Worm (Caenorhabditis elegans) whole organism, mixed stage, embryonic: Measurements from ENCODE around the gene F46C8.8.
A peak's percentile ranks its signal among the peaks of the same experiment; 100 is the strongest.

ENCODE experiments used
- M03D4.4 ChIP-seq: sonication (generic microtip); optimal IDR thresholded peaks from 2 replicates; lab custom pipeline; 2017; ENCODE audit warnings: mild to moderate bottlenecking, missing genetic modification characterization, missing compliant biosample characterization
- ceh-39 ChIP-seq: fragments of 150-350 bp; optimal IDR thresholded peaks from 2 replicates; lab custom pipeline; 2014; ENCODE audit warnings: missing biosample characterization, missing genetic modification characterization
- ceh-43 ChIP-seq: fragments of 200-800 bp; sonication (Bioruptor generic); optimal IDR thresholded peaks from 2 replicates; lab custom pipeline; 2018; ENCODE audit warnings: mild to moderate bottlenecking, missing genetic modification characterization, moderate library complexity, missing compliant biosample characterization
- ceh-83 ChIP-seq: fragments of 200-800 bp; sonication (Bioruptor generic); optimal IDR thresholded peaks from 2 replicates; lab custom pipeline; 2018; ENCODE audit warnings: mild to moderate bottlenecking, missing genetic modification characterization, missing compliant biosample characterization
- ces-1 ChIP-seq: fragments of 150-350 bp; optimal IDR thresholded peaks from 2 replicates; lab custom pipeline; 2014; ENCODE audit warnings: missing biosample characterization, missing genetic modification reagents, missing genetic modification characterization
- cnd-1 ChIP-seq: fragments of 200-800 bp; sonication (Bioruptor generic); optimal IDR thresholded peaks from 2 replicates; lab custom pipeline; 2018; ENCODE audit warnings: mild to moderate bottlenecking, missing genetic modification characterization, missing compliant biosample characterization
- drap-1 ChIP-seq: fragments of 200-800 bp; sonication (Bioruptor generic); optimal IDR thresholded peaks from 3 replicates; lab custom pipeline; 2018; ENCODE audit warnings: mild to moderate bottlenecking, missing genetic modification characterization, missing compliant biosample characterization
- elt-1 ChIP-seq: sonication (generic microtip); optimal IDR thresholded peaks from 2 replicates; lab custom pipeline; 2017; ENCODE audit warnings: missing genetic modification characterization, mild to moderate bottlenecking, missing compliant biosample characterization, antibody characterized with exemption, moderate library complexity, borderline replicate concordance; ENCODE audit not compliant: insufficient read depth
- elt-3 ChIP-seq: fragments of 150-350 bp; optimal IDR thresholded peaks from 2 replicates; lab custom pipeline; 2014; ENCODE audit warnings: missing biosample characterization, missing genetic modification characterization
- flh-1 ChIP-seq: fragments of 200-800 bp; sonication (Bioruptor generic); optimal IDR thresholded peaks from 2 replicates; lab custom pipeline; 2018; ENCODE audit warnings: mild to moderate bottlenecking, missing genetic modification characterization, moderate library complexity, missing compliant biosample characterization
- ham-2 ChIP-seq: fragments of 200-800 bp; sonication (Bioruptor generic); optimal IDR thresholded peaks from 2 replicates; lab custom pipeline; 2018; ENCODE audit warnings: mild to moderate bottlenecking, missing genetic modification characterization, missing compliant biosample characterization
- hlh-1 ChIP-seq: fragments of 150-350 bp; optimal IDR thresholded peaks from 2 replicates; lab custom pipeline; 2014; ENCODE audit warnings: missing biosample characterization, missing genetic modification reagents, missing genetic modification characterization
- lin-13 ChIP-seq: fragments of 150-350 bp; optimal IDR thresholded peaks from 2 replicates; lab custom pipeline; 2014; ENCODE audit warnings: missing biosample characterization, missing genetic modification characterization
- lin-32 ChIP-seq: fragments of 200-800 bp; sonication (Bioruptor generic); optimal IDR thresholded peaks from 2 replicates; lab custom pipeline; 2018; ENCODE audit warnings: mild to moderate bottlenecking, missing genetic modification characterization, missing compliant biosample characterization
- lsy-2 ChIP-seq: fragments of 150-350 bp; optimal IDR thresholded peaks from 2 replicates; lab custom pipeline; 2014; ENCODE audit warnings: missing biosample characterization, missing genetic modification characterization
- mab-5 ChIP-seq: fragments of 150-350 bp; optimal IDR thresholded peaks from 2 replicates; lab custom pipeline; 2014; ENCODE audit warnings: missing biosample characterization, missing genetic modification characterization
- mls-2 ChIP-seq: sonication (generic microtip); optimal IDR thresholded peaks from 2 replicates; lab custom pipeline; 2016; ENCODE audit warnings: mild to moderate bottlenecking, missing genetic modification characterization, moderate library complexity, missing compliant biosample characterization
- nhr-12 ChIP-seq: fragments of 150-350 bp; optimal IDR thresholded peaks from 2 replicates; lab custom pipeline; 2014; ENCODE audit warnings: missing biosample characterization, missing genetic modification characterization
- nhr-2 ChIP-seq: fragments of 150-350 bp; optimal IDR thresholded peaks from 2 replicates; lab custom pipeline; 2014; ENCODE audit warnings: missing biosample characterization, missing genetic modification characterization
- nhr-237 ChIP-seq: fragments of 150-350 bp; optimal IDR thresholded peaks from 2 replicates; lab custom pipeline; 2014; ENCODE audit warnings: missing biosample characterization, missing genetic modification characterization
- nhr-28 ChIP-seq: fragments of 150-350 bp; optimal IDR thresholded peaks from 2 replicates; lab custom pipeline; 2014; ENCODE audit warnings: missing biosample characterization, missing genetic modification characterization
- nhr-76 ChIP-seq: sonication (generic microtip); optimal IDR thresholded peaks from 2 replicates; lab custom pipeline; 2017; ENCODE audit warnings: missing biosample characterization, missing genetic modification characterization
- sem-2 ChIP-seq: fragments of 200-800 bp; sonication (Bioruptor generic); optimal IDR thresholded peaks from 2 replicates; lab custom pipeline; 2018; ENCODE audit warnings: mild to moderate bottlenecking, missing genetic modification characterization, missing compliant biosample characterization
- snpc-4 ChIP-seq: fragments of 150-350 bp; optimal IDR thresholded peaks from 2 replicates; lab custom pipeline; 2014; ENCODE audit warnings: missing biosample characterization, missing genetic modification characterization
- sptf-1 ChIP-seq: sonication (generic microtip); optimal IDR thresholded peaks from 2 replicates; lab custom pipeline; 2017; ENCODE audit warnings: mild to moderate bottlenecking, missing genetic modification characterization, moderate library complexity, missing compliant biosample characterization
- tbx-8 ChIP-seq: fragments of 200-800 bp; sonication (Bioruptor generic); optimal IDR thresholded peaks from 2 replicates; lab custom pipeline; 2018; ENCODE audit warnings: mild to moderate bottlenecking, missing genetic modification characterization, moderate library complexity, missing compliant biosample characterization
- unc-120 ChIP-seq: sonication (generic microtip); optimal IDR thresholded peaks from 2 replicates; lab custom pipeline; 2017; ENCODE audit warnings: missing genetic modification characterization, missing compliant biosample characterization; ENCODE audit not compliant: poor library complexity, severe bottlenecking
- unc-39 ChIP-seq: fragments of 150-350 bp; optimal IDR thresholded peaks from 2 replicates; lab custom pipeline; 2014; ENCODE audit warnings: missing biosample characterization, missing genetic modification characterization
- unc-62 ChIP-seq: fragments of 150-350 bp; optimal IDR thresholded peaks from 2 replicates; lab custom pipeline; 2014; ENCODE audit warnings: missing biosample characterization, missing genetic modification reagents, missing genetic modification characterization
- ztf-11 ChIP-seq: fragments of 150-350 bp; optimal IDR thresholded peaks from 2 replicates; lab custom pipeline; 2014; ENCODE audit warnings: missing biosample characterization, missing genetic modification characterization

F46C8.8 gene

DNA sequence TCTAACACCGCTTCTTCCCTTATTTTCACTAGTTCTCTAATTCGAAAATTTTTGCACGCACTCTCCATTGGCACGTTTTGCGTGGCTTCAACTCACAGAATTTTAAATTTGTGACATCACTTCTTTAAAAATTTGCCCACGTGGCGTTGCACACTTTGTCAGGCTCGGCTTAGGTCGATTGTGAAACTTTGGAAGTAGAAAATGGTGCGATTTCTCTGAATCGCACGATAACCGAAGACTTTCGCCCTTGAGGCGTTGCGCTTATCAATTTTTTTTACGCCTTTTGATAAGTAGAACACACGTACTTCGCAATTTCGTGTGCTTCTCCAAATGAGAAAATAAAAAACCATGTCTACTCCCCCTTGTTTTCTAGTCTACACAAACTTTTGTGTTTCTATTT is 24.1 kb upstream of the F46C8.8 start:
- TF ChIP-seq mab-5 (no peak), hlh-1 (tag; lab: Kevin White, UChicago) (no peak), ztf-11 (tag; lab: Kevin White, UChicago) (no peak), lin-13 (tag; lab: Kevin White, UChicago) (no peak), sem-2 (GFP tag; lab: Kevin White, UChicago) (no peak), ham-2 (GFP tag; lab: Kevin White, UChicago) (no peak), sptf-1 (tag; lab: Kevin White, UChicago) (no peak), elt-1 (no peak), nhr-28 (tag; lab: Kevin White, UChicago) (no peak), nhr-76 (tag; lab: Kevin White, UChicago) (no peak), elt-3 (no peak), lin-32 (GFP tag; lab: Kevin White, UChicago) (no peak), cnd-1 (tag; lab: Kevin White, UChicago) (no peak)

DNA sequence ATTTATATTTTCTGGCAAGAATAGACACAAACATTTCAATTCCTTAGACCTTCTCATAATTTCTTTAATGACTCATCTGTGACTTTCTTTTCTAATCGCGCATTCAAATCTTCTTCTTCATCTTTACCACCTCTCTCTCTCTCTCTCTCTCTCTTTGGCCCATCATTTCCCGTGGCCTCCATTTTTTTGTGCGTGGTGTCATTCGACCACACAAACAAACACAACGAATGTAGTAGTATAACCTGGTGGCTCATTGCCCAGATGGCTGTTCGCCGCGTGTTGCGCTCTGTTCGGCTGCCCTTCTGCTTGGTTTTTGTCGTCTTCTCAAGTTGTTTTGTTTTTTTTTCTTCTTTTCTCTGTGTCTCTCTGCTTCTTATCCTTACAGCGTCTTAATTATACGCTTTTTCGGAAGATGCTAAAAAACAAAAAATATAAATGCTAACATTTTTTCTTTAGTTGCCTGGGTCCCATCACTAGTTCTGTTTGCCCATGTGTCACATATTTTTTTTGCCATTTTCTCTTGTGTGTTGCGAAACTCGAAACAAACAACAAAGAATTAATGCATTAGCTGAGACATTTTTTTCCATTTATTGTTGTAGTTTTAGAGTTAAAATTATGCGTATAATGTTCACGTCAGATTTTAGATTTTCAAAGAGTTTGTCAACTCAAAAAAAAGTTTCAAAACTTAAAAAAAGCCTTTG is 23.4 kb upstream of the F46C8.8 start:
- no peak for TF ChIP-seq ceh-83 (GFP tag; lab: Kevin White, UChicago)
- TF ChIP-seq nhr-28 (tag; lab: Kevin White, UChicago): no peak
- no peak for TF ChIP-seq elt-3
- TF ChIP-seq sem-2 (GFP tag; lab: Kevin White, UChicago): no peak
- peak; percentile 15 for TF ChIP-seq sptf-1 (tag; lab: Kevin White, UChicago)
- peak; percentile 23 for TF ChIP-seq mls-2 (tag; lab: Kevin White, UChicago)
- peak; percentile 49 for TF ChIP-seq elt-1
- TF ChIP-seq tbx-8 (GFP tag; lab: Kevin White, UChicago): no peak
- no peak for TF ChIP-seq ces-1
- TF ChIP-seq unc-120 (tag; lab: Kevin White, UChicago): no peak
- no peak for TF ChIP-seq nhr-2 (tag; lab: Kevin White, UChicago)
- peak; percentile 34 for TF ChIP-seq cnd-1 (tag; lab: Kevin White, UChicago)
- TF ChIP-seq ham-2 (GFP tag; lab: Kevin White, UChicago): peak; percentile 19
- TF ChIP-seq lsy-2: no peak
- no peak for TF ChIP-seq lin-13 (tag; lab: Kevin White, UChicago)
- TF ChIP-seq M03D4.4 (tag; lab: Kevin White, UChicago): peak; percentile 17
- TF ChIP-seq nhr-237 (tag; lab: Kevin White, UChicago): no peak
- TF ChIP-seq drap-1 (GFP tag; lab: Kevin White, UChicago): no peak

DNA sequence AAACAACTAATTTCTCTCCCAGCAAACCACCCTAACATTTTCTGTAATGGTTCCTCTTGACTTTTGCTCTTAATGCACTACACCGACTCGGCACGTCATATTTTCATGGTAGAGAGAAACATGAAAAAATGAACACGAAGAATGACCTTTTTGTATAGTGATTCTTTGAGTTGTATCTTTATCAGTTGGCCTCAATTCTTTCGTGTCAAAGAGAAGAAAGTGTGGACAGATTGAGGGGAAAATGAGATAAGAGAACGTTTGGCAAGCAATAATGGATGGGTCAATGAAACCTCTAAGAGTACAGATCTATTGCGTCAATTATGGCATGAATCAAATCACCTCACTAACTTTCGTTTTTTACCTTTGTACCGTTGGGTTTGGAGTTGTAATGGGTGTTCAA is 21.7 kb upstream of the F46C8.8 start:
- TF ChIP-seq nhr-2 (tag; lab: Kevin White, UChicago) (no peak), flh-1 (no peak), lsy-2 (no peak), ham-2 (GFP tag; lab: Kevin White, UChicago) (no peak), ceh-43 (GFP tag; lab: Kevin White, UChicago) (no peak), ceh-39 (no peak), nhr-12 (no peak), elt-1 (no peak)

DNA sequence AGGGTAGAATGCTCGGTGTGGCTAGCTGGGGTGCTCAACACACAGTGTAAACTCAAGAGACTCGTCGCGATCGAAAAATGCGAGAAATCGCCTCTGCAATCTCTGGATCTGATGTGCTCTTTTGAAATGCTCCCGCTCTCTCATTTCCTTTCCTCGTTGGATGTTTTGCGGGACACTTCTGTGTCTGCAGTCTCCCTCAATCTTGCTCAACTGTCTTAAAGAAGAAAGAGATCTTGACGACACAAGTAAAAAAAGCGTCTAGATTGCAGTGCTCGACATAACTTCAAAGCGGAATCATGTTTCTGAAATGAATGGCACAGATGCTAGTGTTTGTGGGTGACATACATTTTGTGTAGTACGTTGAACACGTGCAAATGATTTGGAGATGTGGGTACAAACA is 19.4 kb upstream of the F46C8.8 start:
- no peak for TF ChIP-seq sem-2 (GFP tag; lab: Kevin White, UChicago)
- no peak for TF ChIP-seq snpc-4 (tag; lab: Kevin White, UChicago)
- peak; percentile 5 for TF ChIP-seq unc-62
- TF ChIP-seq unc-39 (tag; lab: Kevin White, UChicago): no peak
- TF ChIP-seq ztf-11 (tag; lab: Kevin White, UChicago): no peak
- no peak for TF ChIP-seq tbx-8 (GFP tag; lab: Kevin White, UChicago)
- TF ChIP-seq hlh-1 (tag; lab: Kevin White, UChicago): peak; percentile 75
- no peak for TF ChIP-seq elt-1
- TF ChIP-seq mls-2 (tag; lab: Kevin White, UChicago): no peak
- TF ChIP-seq sptf-1 (tag; lab: Kevin White, UChicago): no peak
- TF ChIP-seq nhr-2 (tag; lab: Kevin White, UChicago): no peak
- no peak for TF ChIP-seq nhr-28 (tag; lab: Kevin White, UChicago)
- no peak for TF ChIP-seq elt-3
- TF ChIP-seq nhr-12: no peak
- no peak for TF ChIP-seq lin-13 (tag; lab: Kevin White, UChicago)
- TF ChIP-seq unc-120 (tag; lab: Kevin White, UChicago): peak; percentile 77
- TF ChIP-seq nhr-237 (tag; lab: Kevin White, UChicago): no peak

ce11 chrX:7573572-7573628 is 19.2 kb upstream of the F46C8.8 start, which contains the start of the genes unc-98 and F08C6.18:
Gene unc-98 (minus strand): TSS chrX:7573619.
Gene F08C6.18 (minus strand): TSS chrX:7573628.
- TF ChIP-seq flh-1: no peak
- no peak for TF ChIP-seq ces-1
